Fruit fly (Drosophila melanogaster) whole organism, larva: Measurements from ENCODE around the gene CG15728.

Experiments
- noc ChIP-seq: fragments of 200-800 bp; sonication (Bioruptor generic); optimal IDR thresholded peaks from 3 replicates; lab custom pipeline; 2019; ENCODE audit warnings: missing biosample characterization, mild to moderate bottlenecking, missing genetic modification characterization, moderate library complexity

The CG15728 gene

DNA sequence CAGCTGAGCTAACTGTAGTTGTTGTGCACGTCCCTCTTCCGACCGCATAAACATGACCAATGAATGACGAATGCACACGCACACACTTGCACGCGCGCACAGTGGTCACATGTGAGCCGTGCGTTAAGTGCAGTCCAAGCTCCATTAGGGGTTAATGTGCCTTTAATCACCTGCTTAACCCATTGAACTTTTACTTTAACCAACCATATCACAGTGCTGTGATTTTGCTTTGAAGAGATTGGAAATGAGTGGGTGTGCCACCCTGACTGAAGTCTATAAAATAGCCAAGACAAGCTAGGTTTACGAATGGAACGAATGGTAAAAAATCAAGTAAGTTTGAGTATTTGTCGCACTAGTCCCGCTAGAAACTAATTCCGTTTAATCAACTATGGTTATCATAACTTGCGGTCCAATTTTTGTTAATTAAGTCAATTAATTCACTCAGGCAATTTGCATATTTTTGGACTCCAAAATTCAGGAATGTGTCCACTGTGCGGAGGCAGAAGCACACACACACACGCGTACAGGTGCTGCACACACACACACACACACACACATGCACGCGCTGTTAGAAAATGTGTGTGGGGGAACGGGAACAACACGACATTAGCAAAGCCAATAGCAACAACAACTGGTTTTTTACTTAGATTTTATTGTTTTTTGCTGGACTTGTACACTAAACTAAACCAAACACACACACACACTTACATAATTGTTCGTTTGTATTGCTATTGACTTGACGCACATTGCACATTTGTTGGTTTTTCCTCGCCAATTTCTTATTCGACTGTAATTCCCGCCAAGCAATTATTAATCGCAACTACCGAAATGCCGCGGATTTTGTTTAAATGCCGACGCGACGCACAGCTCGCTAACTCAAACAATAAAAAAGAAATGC lies 32.6 kb upstream of the CG15728 start:
- TF ChIP-seq noc (tag; lab: Kevin White, UChicago) = peak; percentile 45

DNA sequence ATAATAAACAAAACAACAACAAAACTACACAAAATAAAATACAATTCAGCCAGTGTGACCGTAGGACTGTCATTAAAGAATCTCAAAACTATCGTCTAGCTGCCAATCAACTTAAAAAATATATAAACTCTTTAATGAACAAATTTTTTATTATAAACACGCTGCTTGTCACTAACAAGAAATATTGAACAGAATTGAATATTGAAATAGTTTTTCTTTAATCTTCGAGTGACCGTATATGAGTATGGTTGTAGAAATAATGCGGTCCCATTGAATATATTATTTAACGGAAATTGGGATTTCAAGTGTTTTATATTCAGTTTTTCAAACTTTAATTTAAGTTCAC lies 32.0 kb upstream of the CG15728 start, which contains the start of gene LIMK1:
Gene LIMK1, minus strand, starts transcription at position 73 of the 346 bp plus-strand sequence.
- TF ChIP-seq noc (tag; lab: Kevin White, UChicago) = no peak

DNA sequence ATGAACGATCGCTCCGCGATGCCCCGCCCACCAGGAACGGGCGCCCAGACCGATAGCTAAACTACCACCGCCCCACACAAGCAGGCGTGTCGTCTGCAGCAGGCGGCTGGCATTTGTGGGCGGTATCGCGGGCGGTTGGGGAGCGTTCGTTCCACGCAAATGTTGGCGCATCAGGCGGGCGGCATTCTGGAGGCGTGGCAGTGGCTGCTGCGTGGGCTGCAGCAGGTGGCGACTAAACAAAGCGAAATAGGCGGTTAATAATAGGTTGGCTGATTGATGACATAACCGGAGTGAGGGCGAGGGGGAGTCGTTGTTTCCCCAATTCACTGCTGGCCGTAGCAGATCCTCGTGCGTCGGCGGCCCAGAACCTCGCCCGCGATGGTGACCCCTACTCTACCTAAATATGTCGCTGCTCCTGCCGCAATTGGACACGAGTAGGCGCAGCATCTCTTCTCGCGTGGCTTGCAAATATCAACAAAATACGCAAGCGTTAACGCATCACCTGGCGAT lies 28.9 kb upstream of the CG15728 start:
- no peak for TF ChIP-seq noc (tag; lab: Kevin White, UChicago)

DNA sequence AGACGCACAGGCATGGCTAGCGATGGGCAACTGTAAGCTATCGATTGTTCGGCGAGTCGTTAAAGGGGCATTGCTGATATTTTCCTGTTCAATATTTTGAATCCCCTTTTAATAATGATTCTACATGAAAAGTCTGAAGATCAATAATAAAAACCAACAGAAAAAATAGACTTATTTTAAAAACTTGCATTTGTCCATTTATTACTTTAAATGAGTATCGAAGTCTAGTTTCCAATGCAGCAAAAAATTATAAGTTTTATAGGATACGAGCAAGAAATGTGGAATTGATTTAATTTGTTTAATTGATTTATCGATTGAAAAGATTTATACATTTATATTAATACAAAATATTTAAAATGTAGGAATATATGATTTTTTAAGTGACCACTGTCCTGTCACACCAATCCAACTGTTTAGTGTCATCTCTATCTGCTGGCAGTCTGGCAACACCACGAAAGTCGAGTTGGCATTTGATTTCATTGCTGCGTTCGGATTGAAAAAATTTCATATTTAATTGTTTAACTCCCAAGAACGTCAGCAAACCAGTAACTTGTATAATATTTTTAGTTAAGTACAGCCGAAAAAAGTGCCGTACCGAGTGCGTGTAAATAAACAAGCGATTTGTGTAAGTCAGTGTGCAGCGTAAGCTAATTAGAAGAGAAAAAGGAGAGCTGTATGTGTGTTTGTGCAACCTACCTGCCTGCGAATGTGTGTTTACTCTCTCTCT lies 28.3 kb upstream of the CG15728 start, which contains the start of the genes CG1824 and Sec16:
Gene CG1824, minus strand, starts transcription at position 15 of the 727 bp plus-strand sequence.
Gene Sec16, plus strand, starts transcription at position 438 of the 727 bp plus-strand sequence.
- TF ChIP-seq noc (tag; lab: Kevin White, UChicago) = peak; percentile 44

DNA sequence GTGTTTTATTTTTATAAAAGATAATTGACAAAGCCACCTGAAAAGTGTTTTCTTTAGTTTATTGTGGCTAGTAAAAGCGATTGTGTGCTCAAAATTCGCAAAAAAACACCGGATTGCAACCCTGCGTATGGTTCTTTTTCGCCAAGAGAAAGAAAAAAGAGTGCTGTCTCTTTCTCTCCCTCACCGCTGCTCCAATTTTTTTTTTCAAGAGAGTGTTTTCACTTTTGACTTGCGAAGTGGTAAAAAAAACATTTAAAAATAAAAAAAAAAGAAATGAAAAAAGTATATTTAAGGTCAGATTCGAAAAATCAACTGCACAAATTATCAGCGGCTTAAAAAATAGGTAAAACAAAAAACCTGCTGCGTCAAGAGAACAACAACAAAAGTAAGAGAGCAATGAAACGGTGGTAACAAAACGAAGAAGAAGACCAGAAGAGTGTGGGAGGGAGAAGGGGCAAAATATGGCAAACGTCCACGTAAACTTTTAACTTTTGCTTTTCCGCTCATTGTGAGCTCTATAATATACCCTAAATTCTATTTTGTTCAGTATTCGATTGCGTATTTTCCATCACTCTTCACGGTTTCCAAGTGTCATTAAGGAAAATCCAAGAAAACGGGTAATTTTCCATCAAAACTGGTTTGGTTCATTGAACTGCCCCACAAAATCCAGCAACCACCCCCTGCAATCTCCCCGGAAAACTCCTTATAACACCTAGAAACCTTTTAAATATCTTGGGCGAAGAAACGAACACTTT lies 27.6 kb upstream of the CG15728 start:
- no peak for TF ChIP-seq noc (tag; lab: Kevin White, UChicago)

DNA sequence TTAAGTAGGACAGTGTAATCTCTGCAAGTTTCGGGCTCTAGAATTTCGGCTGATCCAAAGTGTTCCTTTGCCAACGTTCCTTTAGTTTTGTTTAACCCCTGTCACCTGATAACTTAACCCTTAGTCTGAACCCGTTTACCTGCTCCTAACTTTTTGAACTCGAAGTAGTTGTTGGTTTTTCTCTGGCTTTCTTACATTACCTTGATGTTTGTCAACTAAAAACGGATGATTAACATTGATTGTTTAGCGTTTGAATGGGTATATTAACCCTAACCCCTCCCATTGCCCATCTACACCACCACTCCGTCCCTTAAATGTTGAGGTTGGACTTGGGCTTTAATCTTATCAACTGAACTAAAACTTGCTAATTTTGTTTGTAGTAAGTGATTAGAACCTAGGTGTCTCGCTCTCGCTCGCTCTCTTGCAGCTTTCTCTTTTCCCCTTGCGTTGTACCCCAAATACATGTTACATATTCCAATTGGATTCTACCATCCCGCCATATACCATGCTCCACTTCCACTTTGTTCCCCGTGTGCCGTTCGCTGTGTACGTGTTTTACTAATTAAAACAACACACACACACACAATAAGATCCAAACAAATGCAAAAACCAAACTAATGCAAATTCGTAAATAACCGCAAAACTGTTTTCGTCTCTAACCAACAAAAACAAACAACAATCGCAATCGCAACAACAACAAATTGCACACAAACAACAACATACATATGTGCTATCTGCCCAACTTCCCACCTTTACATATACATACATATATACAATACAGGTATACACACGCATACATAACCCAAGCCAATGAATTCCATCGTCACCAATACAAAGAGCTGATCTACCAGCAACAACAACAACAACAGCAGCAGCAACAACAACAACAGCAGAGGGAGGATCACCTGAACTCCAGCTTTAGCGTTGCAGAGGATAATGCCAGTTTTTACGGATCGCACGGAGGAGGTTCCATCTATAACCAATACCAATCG lies 23.0 kb upstream of the CG15728 start:
- no peak for TF ChIP-seq noc (tag; lab: Kevin White, UChicago)

DNA sequence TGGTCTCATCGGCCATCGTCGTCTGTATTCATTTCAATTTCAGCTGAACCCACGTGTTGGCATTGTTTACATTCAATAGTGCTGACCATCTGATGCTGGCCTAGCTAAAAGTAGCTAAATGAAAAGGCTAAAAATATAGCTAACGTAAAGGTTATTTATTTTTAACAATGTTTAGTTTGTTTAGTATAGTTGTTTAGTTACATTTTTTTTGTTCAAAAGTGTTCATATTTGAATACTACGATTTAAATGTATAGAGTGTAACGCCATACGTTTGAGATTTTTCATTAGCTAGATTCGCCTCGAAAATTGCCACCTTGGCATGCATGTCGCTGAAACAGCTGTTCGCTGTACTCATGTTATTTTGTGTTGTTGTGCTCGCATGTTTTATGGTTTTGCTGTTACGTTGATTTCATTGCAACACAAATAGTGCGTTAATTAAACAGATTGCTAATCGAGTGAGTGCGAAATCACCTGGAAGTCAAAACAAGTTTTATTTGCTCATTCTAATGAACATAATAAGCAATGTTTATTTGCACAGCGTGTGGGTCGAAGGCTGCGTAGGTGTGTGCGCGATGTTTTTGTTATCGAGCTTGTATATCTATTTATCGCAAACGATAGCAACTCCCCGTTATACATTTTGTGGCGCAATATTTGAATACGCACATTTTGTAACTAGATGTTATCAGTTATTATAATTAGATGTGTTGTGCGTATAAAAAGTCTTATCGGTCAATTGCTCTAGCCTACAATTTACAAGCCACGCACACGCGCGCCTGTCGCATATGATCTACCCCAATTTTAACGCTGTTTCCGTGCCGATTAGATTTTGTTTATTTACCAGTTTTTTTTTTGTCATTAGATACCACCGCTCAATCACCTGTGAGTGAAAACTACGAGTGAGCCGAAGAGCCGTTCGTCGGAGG lies 12.3 kb upstream of the CG15728 start, which contains the start of the genes CG1463 and Fpgs1:
Gene CG1463, minus strand, starts transcription at position 132 of the 923 bp plus-strand sequence.
Gene Fpgs1, plus strand, starts transcription at position 332 of the 923 bp plus-strand sequence.
- TF ChIP-seq noc (tag; lab: Kevin White, UChicago) = no peak

DNA sequence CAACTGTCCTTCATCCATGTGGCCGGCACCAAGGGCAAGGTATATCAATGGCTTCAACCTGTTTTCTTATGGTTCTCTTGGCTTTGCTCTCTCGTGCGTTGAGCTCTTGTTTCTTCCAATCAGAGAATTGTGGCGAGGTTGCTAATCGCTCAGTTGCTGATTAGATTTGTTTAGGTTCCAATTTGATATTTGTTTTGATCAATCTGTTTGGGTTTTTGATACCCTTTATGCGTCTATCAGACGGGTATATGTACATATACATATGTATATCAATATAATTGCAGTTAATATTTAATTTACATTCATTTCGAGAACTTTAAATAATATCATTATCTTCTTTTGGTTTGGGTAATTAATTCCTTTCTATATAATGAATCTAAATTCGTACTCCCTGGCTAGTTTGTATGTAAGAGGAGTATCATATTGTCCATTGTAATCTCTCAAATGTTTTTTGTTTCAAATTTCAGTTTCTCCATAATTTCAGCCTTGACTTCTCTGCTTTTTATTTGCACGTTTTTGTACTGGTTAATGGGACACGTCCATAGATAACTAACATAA lies 10.8 kb upstream of the CG15728 start:
- TF ChIP-seq noc (tag; lab: Kevin White, UChicago) = peak; percentile 77

DNA sequence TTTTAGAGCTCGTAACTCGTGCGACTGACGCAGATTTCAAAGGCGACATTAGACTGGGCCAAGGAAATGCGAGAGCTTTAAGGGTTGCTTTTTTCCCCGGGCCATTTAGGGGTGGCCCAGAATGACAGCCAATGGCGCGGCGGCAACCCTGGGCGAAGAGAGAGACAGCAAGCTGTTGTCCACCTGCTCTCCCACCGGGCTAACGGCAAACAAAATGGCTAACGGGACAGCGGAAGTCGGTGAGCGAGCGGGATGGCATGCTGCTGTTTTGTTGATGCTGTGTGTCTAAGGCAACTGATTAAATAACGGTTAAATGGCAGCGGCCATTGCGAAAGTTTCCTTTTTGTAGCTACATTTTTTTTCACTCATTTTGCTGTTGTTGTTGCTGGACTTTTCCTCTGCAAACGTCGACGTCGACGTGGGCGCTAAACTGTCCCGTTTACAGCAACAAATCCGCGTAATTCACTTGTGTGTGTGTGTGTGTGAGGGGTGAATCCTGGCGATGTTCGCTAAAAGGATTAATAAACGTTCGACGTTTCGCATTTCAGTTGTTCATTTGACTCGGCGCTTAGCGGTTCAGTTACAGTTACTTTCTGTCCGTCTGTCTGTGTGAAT lies 8.2 kb upstream of the CG15728 start, which contains the start of gene CG11085:
Gene CG11085, plus strand, starts transcription at position 565 of the 615 bp plus-strand sequence.
- TF ChIP-seq noc (tag; lab: Kevin White, UChicago) = no peak

DNA sequence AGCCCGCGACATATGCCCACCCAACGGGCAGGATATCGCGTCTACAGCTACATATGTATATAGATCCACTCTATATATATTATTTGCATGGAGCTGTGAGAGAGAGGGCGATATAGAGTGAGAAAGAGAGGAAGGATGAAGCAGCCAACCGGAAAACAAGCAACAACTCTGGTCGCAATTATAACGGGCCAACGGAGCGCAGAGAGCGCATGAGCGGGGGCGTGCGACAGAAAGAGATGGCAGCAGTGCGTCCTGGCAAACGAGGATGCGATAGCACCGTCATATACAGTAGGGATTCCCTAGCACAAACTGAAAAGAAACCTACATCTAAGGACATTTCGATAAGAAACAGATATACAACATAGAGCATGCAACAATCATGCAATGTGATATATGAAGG lies 2.5 kb upstream of the CG15728 start:
- TF ChIP-seq noc (tag; lab: Kevin White, UChicago) = no peak

DNA sequence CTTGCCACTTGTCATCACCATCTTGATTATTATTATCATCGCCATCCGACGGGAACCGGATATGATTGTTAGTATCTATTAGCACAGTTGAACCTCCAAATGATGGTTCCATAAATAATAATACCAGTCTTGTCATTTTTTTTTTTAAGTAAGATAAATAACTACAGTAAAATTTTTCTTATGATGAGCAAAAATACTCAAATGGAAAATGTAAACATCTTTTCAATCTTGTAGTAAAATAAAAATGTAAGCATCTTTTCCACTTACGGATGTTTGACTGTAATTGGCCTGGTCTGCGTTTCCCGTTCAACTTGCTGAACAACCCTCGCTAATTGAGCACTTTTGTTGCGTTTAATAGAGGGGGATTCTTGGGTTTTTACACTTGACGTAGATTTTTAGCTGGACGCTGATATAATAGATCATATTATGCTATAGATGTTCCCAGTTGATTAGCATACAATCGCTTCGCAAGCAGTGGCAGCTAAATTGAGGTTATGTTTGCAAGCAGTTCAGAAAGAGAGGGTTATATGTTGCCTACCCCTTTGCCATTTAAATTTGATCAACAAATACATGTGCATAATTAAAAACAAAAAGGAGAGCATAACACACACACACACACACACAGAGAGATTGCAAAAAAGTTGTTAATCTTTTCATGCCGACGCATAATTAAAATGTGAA lies 1.6 kb downstream of the CG15728 start:
- TF ChIP-seq noc (tag; lab: Kevin White, UChicago) = no peak

DNA sequence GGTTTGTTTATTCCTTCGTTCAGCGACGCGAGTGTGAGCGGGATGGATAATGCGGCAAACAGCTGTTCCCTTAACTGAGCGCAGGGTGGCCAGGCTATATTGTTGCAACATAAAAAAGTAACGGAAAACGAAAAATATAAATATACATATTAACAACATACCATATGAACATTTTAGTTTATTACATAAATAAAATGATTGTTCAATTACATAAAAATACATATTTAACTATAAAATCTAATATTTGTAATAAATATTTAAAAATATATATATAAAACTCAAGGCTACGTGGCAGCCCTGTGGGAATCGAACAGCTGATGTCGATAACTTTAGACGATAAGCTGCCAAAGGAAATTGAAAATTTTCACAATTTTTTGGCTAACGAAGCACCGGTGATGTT lies 5.5 kb downstream of the CG15728 start, which contains the start of the genes Aven and CG2540:
Gene Aven, minus strand, starts transcription at position 77 of the 400 bp plus-strand sequence.
Gene CG2540, plus strand, starts transcription at position 315 of the 400 bp plus-strand sequence.
- TF ChIP-seq noc (tag; lab: Kevin White, UChicago) = peak; percentile 89
